Worm (Caenorhabditis elegans) whole organism, midembryonic: ENCODE data around the gene mcm-3.

Source experiments
- T22C8.4 ChIP-seq: fragments of 200-800 bp; sonication (Bioruptor generic); IDR thresholded peaks from 2 replicates; pipeline ENCODE4 v1.3.6; 2022; ENCODE audit warnings: missing genetic modification characterization, missing compliant biosample characterization
- cog-1 ChIP-seq: sonication (generic microtip); optimal IDR thresholded peaks from 2 replicates; lab custom pipeline; 2016; ENCODE audit warnings: missing genetic modification characterization, missing compliant biosample characterization
- flt-1 ChIP-seq: fragments of 200-800 bp; sonication (Bioruptor generic); IDR thresholded peaks from 2 replicates; pipeline ENCODE4 v1.3.6; 2022; ENCODE audit warnings: missing genetic modification characterization, missing compliant biosample characterization
- klf-2 ChIP-seq: fragments of 200-800 bp; sonication (Bioruptor generic); conservative IDR thresholded peaks from 2 replicates; pipeline ENCODE4 v1.3.6; 2022; ENCODE audit warnings: missing genetic modification reagents, missing genetic modification characterization, missing compliant biosample characterization
- med-1 ChIP-seq: sonication (generic microtip); optimal IDR thresholded peaks from 2 replicates; lab custom pipeline; 2017; ENCODE audit warnings: missing genetic modification characterization, mild to moderate bottlenecking, missing compliant biosample characterization, antibody characterized with exemption, missing genetic modification reagents; ENCODE audit not compliant: insufficient read depth
- ref-1 ChIP-seq: fragments of 200-800 bp; sonication (Bioruptor generic); conservative IDR thresholded peaks from 2 replicates; pipeline ENCODE4 v1.3.6; 2022; ENCODE audit warnings: missing genetic modification reagents, missing genetic modification characterization, missing compliant biosample characterization
- tab-1 ChIP-seq: fragments of 200-800 bp; sonication (Bioruptor generic); IDR thresholded peaks from 2 replicates; pipeline ENCODE4 v1.3.6; 2022; ENCODE audit warnings: missing genetic modification characterization, missing compliant biosample characterization
- ztf-23 ChIP-seq: fragments of 200-800 bp; sonication (Bioruptor generic); IDR thresholded peaks from 2 replicates; pipeline ENCODE4 v1.3.6; 2022; ENCODE audit warnings: missing genetic modification reagents, missing genetic modification characterization, missing compliant biosample characterization
- ztf-29 ChIP-seq: fragments of 200-800 bp; sonication (Bioruptor generic); IDR thresholded peaks from 2 replicates; pipeline ENCODE4 v1.3.6; 2022; ENCODE audit warnings: missing genetic modification reagents, missing genetic modification characterization, missing compliant biosample characterization

Gene mcm-3

DNA sequence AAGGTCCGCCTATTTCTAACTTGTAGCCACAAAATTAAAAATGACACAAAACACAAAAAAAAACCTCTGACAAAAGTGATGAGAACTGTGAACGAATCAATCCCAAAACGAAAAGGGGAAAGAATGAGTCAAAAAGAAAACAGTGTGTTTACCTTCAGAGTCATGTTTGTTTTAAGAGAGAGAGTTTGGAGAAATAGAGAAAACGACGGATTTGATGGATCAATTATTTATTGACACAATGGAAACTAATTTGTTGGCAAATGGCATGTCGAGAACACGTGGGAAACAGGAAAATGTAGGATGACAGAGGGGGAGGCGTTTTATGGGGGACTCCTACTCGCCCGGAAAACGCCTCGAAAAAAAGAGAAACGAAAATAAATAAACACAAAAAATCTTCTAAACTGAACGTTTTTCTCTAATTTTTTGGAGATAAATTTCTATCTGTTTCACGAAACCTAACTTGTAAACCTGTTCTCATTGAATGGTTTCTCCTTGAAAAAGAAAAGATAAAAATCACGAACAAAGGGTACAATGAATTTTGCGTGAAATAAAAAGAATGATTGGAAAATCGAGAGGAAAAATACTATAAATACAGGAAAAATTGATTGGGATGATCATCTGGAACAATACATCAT, 42.5 kb downstream of the mcm-3 start:
- no peak for TF ChIP-seq tab-1 (GFP tag; lab: Robert Waterston, UW)
- TF ChIP-seq klf-2 (GFP tag; lab: Robert Waterston, UW): no peak
- no peak for TF ChIP-seq ztf-23
- no peak for TF ChIP-seq flt-1 (GFP tag; lab: Robert Waterston, UW)
- TF ChIP-seq ztf-29 (GFP tag; lab: Robert Waterston, UW): no peak
- no peak for TF ChIP-seq med-1 (GFP tag; lab: Kevin White, UChicago)
- TF ChIP-seq T22C8.4 (GFP tag; lab: Robert Waterston, UW): no peak
- TF ChIP-seq cog-1: no peak
- TF ChIP-seq ref-1 (GFP tag; lab: Robert Waterston, UW): no peak

ce11 chrV:15015799-15016198, 43.6 kb downstream of the mcm-3 start:
- no peak for TF ChIP-seq ref-1 (GFP tag; lab: Robert Waterston, UW)
- no peak for TF ChIP-seq klf-2 (GFP tag; lab: Robert Waterston, UW)
- TF ChIP-seq flt-1 (GFP tag; lab: Robert Waterston, UW): no peak
- TF ChIP-seq ztf-29 (GFP tag; lab: Robert Waterston, UW): no peak
- no peak for TF ChIP-seq tab-1 (GFP tag; lab: Robert Waterston, UW)
- no peak for TF ChIP-seq ztf-23
- TF ChIP-seq med-1 (GFP tag; lab: Kevin White, UChicago): no peak

ce11 chrV:15014164-15014563, 45.2 kb downstream of the mcm-3 start, which contains the start of gene obr-2:
Gene obr-2 (minus strand): TSS chrV:15014264.
- TF ChIP-seq tab-1 (GFP tag; lab: Robert Waterston, UW): no peak
- no peak for TF ChIP-seq med-1 (GFP tag; lab: Kevin White, UChicago)
- TF ChIP-seq ref-1 (GFP tag; lab: Robert Waterston, UW): no peak
- no peak for TF ChIP-seq cog-1
- no peak for TF ChIP-seq ztf-29 (GFP tag; lab: Robert Waterston, UW)
- no peak for TF ChIP-seq T22C8.4 (GFP tag; lab: Robert Waterston, UW)

DNA sequence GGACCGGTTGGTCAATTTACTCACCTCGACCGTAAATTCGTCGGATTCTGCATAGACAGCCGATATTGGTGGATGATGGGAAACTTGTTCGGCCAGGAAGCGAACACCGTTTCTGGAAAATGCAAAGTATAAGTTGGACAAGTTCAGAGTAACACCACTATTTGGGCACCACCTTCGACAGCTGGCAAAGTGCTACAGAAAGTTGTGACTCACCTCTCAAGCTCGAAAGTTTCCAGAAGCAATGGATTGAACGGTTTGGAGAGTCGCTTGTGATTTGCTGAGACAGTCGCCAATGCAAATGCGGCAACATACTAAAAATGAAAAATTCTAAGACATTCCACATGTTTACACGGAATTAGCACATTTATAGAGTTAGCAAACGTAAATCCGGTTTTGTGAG, 46.1 kb downstream of the mcm-3 start:
- no peak for TF ChIP-seq med-1 (GFP tag; lab: Kevin White, UChicago)
- TF ChIP-seq klf-2 (GFP tag; lab: Robert Waterston, UW): no peak
- TF ChIP-seq ref-1 (GFP tag; lab: Robert Waterston, UW): no peak

ce11 chrV:15012542-15013301, 46.7 kb downstream of the mcm-3 start:
- no peak for TF ChIP-seq tab-1 (GFP tag; lab: Robert Waterston, UW)

- TF ChIP-seq ref-1 (GFP tag; lab: Robert Waterston, UW) (no peak), ztf-29 (GFP tag; lab: Robert Waterston, UW) (no peak), cog-1 (no peak), med-1 (GFP tag; lab: Kevin White, UChicago) (no peak), tab-1 (GFP tag; lab: Robert Waterston, UW) (no peak), ztf-23 (no peak), flt-1 (GFP tag; lab: Robert Waterston, UW) (no peak), T22C8.4 (GFP tag; lab: Robert Waterston, UW) (no peak), klf-2 (GFP tag; lab: Robert Waterston, UW) (no peak)
Measured at ce11 chrV:15011560-15011959, 47.8 kb downstream of the mcm-3 start, which contains the start of gene nmr-2. Gene nmr-2 (minus strand): TSS chrV:15011660.
